Fruit fly (Drosophila melanogaster): ENCODE measurements around the gene COX7AL.

- TF ChIP-seq CG16779 (tag; optimal IDR thresholded peaks at IDR 0.05) (no peak), spab (GFP tag; optimal IDR thresholded peaks at IDR 0.05) (no peak), Eip93F (GFP tag; optimal IDR thresholded peaks at IDR 0.05) (no peak), CG4318 (GFP tag; optimal IDR thresholded peaks at IDR 0.05) (no peak), net (GFP tag; optimal IDR thresholded peaks at IDR 0.05) (no peak), Sox14 (GFP tag; optimal IDR thresholded peaks at IDR 0.05) (no peak), topi (GFP tag; optimal IDR thresholded peaks at IDR 0.05) (no peak), Sox102F (GFP tag; optimal IDR thresholded peaks at IDR 0.05) (no peak), esn (GFP tag; optimal IDR thresholded peaks at IDR 0.05) (no peak)
Observed at dm6 chr3R:8368553-8368952, 25.1 kb downstream of the COX7AL start.
